Worm (Caenorhabditis elegans) whole organism, L1 larva: ENCODE data around the gene ife-4.

Source experiments
- dpl-1 ChIP-seq, 3 experiments: fragments of 150-350 bp in 2 of 3; sonication (generic microtip) in 1 of 3; optimal IDR thresholded peaks; 2 replicates each; lab custom pipeline; 2014 to 2017; ENCODE audit warnings: missing biosample characterization in 3 of 3, missing genetic modification characterization in 3 of 3, missing genetic modification reagents in 3 of 3
- ets-5 ChIP-seq: fragments of 200-800 bp; sonication (Bioruptor generic); IDR thresholded peaks from 2 replicates; pipeline ENCODE4 v1.3.6; 2022; ENCODE audit warnings: missing genetic modification characterization, missing compliant biosample characterization
- fkh-8 ChIP-seq: sonication (generic microtip); optimal IDR thresholded peaks from 2 replicates; lab custom pipeline; 2016; ENCODE audit warnings: mild to moderate bottlenecking, missing genetic modification characterization, missing compliant biosample characterization
- lsy-2 ChIP-seq, 2 experiments: fragments of 150-350 bp; optimal IDR thresholded peaks; 2 replicates each; lab custom pipeline; 2014; ENCODE audit warnings: missing biosample characterization in 2 of 2, missing genetic modification characterization in 2 of 2
- nhr-19 ChIP-seq: fragments of 200-800 bp; sonication (Bioruptor generic); conservative IDR thresholded peaks from 2 replicates; pipeline ENCODE4 v1.3.6; 2022; ENCODE audit warnings: missing genetic modification characterization, missing compliant biosample characterization

DNA sequence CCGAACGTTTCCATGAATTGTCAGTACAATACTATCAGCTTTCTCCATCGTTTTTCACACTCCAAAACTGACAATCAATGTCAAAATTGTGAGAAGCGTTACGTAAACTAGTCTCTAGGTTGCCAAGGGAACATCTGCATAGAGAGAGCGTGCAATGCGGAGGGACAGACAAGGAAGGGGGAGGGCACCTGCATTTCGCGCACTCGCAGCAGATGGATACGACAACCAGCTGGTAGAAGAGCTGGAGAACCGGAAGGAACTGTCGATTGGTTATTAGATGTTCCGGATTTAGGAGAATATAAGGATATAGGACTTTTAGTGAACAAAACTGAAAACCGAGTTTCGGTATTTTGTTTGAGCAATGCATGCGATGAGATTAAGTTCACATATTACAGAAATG is 35.0 kb upstream of the ife-4 start, which contains the start of gene mksr-1:
- TF ChIP-seq fkh-8, result no peak
- TF ChIP-seq ets-5 (GFP tag; lab: Robert Waterston, UW), result no peak
- no peak for TF ChIP-seq lsy-2 (tag; optimal IDR thresholded peaks at IDR 0.05; lab: Kevin White, UChicago)
- no peak for TF ChIP-seq dpl-1 (GFP tag; optimal IDR thresholded peaks at IDR 0.05; lab: Kevin White, UChicago)
- no peak for TF ChIP-seq nhr-19 (GFP tag; lab: Robert Waterston, UW)
